Worm (Caenorhabditis elegans) whole organism, L4 larva: ENCODE data around the gene islo-1.

ENCODE experiments used
- F10B5.3 ChIP-seq: sonication (generic microtip); optimal IDR thresholded peaks from 2 replicates; lab custom pipeline; 2016; ENCODE audit warnings: mild to moderate bottlenecking, missing genetic modification characterization, missing compliant biosample characterization
- F49E8.2 ChIP-seq: sonication (generic microtip); optimal IDR thresholded peaks from 2 replicates; lab custom pipeline; 2016; ENCODE audit warnings: missing compliant biosample characterization, mild to moderate bottlenecking, missing genetic modification characterization, borderline replicate concordance
- Y48G9A.11 ChIP-seq: fragments of 200-800 bp; sonication (Bioruptor generic); IDR thresholded peaks from 2 replicates; pipeline ENCODE4 v1.3.6; 2022; ENCODE audit warnings: missing genetic modification reagents, missing genetic modification characterization, missing compliant biosample characterization
- Y75B8A.6 ChIP-seq: fragments of 200-800 bp; sonication (Bioruptor generic); IDR thresholded peaks from 2 replicates; pipeline ENCODE4 v1.3.6; 2022; ENCODE audit warnings: missing genetic modification reagents, missing genetic modification characterization, missing compliant biosample characterization
- aha-1 ChIP-seq: fragments of 150-350 bp; peaks from one replicate; lab custom pipeline; 2014; ENCODE audit warnings: missing biosample characterization, missing genetic modification characterization
- ama-1 ChIP-seq: fragments of 150-350 bp; optimal IDR thresholded peaks from 2 replicates; lab custom pipeline; 2014; ENCODE audit warnings: inconsistent platforms, mixed read lengths
- ctbp-1 ChIP-seq: fragments of 200-800 bp; sonication (Bioruptor generic); IDR thresholded peaks from 2 replicates; pipeline ENCODE4 v1.3.6; 2022; ENCODE audit warnings: missing genetic modification reagents, missing genetic modification characterization, missing compliant biosample characterization
- daf-19 ChIP-seq: fragments of 200-800 bp; sonication (Bioruptor generic); conservative IDR thresholded peaks from 2 replicates; pipeline ENCODE4 v1.3.6; 2022; ENCODE audit warnings: missing genetic modification characterization, missing compliant biosample characterization
- daf-8 ChIP-seq: fragments of 200-800 bp; sonication (Bioruptor generic); IDR thresholded peaks from 2 replicates; pipeline ENCODE4 v1.3.6; 2022; ENCODE audit warnings: missing genetic modification characterization, missing compliant biosample characterization
- dmd-6 ChIP-seq: fragments of 200-800 bp; sonication (Bioruptor generic); IDR thresholded peaks from 2 replicates; pipeline ENCODE4 v1.3.6; 2022; ENCODE audit warnings: missing genetic modification reagents, missing genetic modification characterization, missing compliant biosample characterization
- dpl-1 ChIP-seq: fragments of 150-350 bp; optimal IDR thresholded peaks from 2 replicates; lab custom pipeline; 2014; ENCODE audit warnings: missing biosample characterization, missing genetic modification reagents, missing genetic modification characterization
- duxl-1 ChIP-seq: sonication (generic microtip); optimal IDR thresholded peaks from 2 replicates; lab custom pipeline; 2016; ENCODE audit warnings: mild to moderate bottlenecking, missing genetic modification characterization, moderate library complexity, missing compliant biosample characterization; ENCODE audit not compliant: poor library complexity
- dve-1 ChIP-seq: sonication (generic microtip); optimal IDR thresholded peaks from 2 replicates; lab custom pipeline; 2017; ENCODE audit warnings: antibody characterized with exemption, mild to moderate bottlenecking, missing genetic modification characterization, missing compliant biosample characterization; ENCODE audit not compliant: insufficient read depth
- egl-27 ChIP-seq: sonication (generic microtip); optimal IDR thresholded peaks from 3 replicates; lab custom pipeline; 2017; ENCODE audit warnings: missing biosample characterization, missing genetic modification reagents, missing genetic modification characterization
- egl-43 ChIP-seq: fragments of 200-800 bp; sonication (Bioruptor generic); IDR thresholded peaks from 2 replicates; pipeline ENCODE4 v1.3.6; 2022; ENCODE audit warnings: missing genetic modification reagents, missing genetic modification characterization, missing compliant biosample characterization
- fos-1 ChIP-seq: fragments of 150-350 bp; optimal IDR thresholded peaks from 2 replicates; lab custom pipeline; 2014; ENCODE audit warnings: missing biosample characterization, missing genetic modification characterization
- jun-1 ChIP-seq: fragments of 150-350 bp; optimal IDR thresholded peaks from 2 replicates; lab custom pipeline; 2014; ENCODE audit warnings: missing biosample characterization, missing genetic modification reagents, missing genetic modification characterization
- lin-39 ChIP-seq: fragments of 150-350 bp; optimal IDR thresholded peaks from 2 replicates; lab custom pipeline; 2014; ENCODE audit warnings: missing biosample characterization, missing genetic modification reagents, missing genetic modification characterization
- lir-3 ChIP-seq: sonication (generic microtip); optimal IDR thresholded peaks from 2 replicates; lab custom pipeline; 2016; ENCODE audit warnings: mild to moderate bottlenecking, missing genetic modification characterization, missing compliant biosample characterization
- madf-5 ChIP-seq, 2 experiments: fragments of 200-800 bp; sonication (Bioruptor generic); IDR thresholded peaks; 2 replicates each; pipeline ENCODE4 v1.3.6; 2022; ENCODE audit warnings: missing compliant biosample characterization in 2 of 2, missing genetic modification characterization in 2 of 2
- madf-9 ChIP-seq: fragments of 200-800 bp; sonication (Bioruptor generic); conservative IDR thresholded peaks from 2 replicates; pipeline ENCODE4 v1.3.6; 2022; ENCODE audit warnings: missing genetic modification reagents, missing genetic modification characterization, missing compliant biosample characterization
- mes-2 ChIP-seq: sonication (generic microtip); optimal IDR thresholded peaks from 2 replicates; lab custom pipeline; 2016; ENCODE audit warnings: missing genotype, mild to moderate bottlenecking, missing genetic modification characterization, missing compliant biosample characterization; ENCODE audit not compliant: poor library complexity, severe bottlenecking
- mxl-3 ChIP-seq: fragments of 200-800 bp; sonication (Bioruptor generic); optimal IDR thresholded peaks from 2 replicates; lab custom pipeline; 2018; ENCODE audit warnings: mild to moderate bottlenecking, missing genetic modification characterization, missing compliant biosample characterization
- nhr-11 ChIP-seq: fragments of 150-350 bp; optimal IDR thresholded peaks from 2 replicates; lab custom pipeline; 2014; ENCODE audit warnings: missing biosample characterization, missing genetic modification characterization
- nhr-237 ChIP-seq: sonication (generic microtip); optimal IDR thresholded peaks from 2 replicates; lab custom pipeline; 2017; ENCODE audit warnings: missing biosample characterization, missing genetic modification characterization
- nhr-28 ChIP-seq: fragments of 150-350 bp; optimal IDR thresholded peaks from 2 replicates; lab custom pipeline; 2014; ENCODE audit warnings: missing biosample characterization, missing genetic modification characterization
- php-3 ChIP-seq: fragments of 200-800 bp; sonication (Bioruptor generic); IDR thresholded peaks from 2 replicates; pipeline ENCODE4 v1.3.6; 2022; ENCODE audit warnings: missing genetic modification reagents, missing genetic modification characterization, missing compliant biosample characterization
- rbr-2 ChIP-seq: sonication (generic microtip); optimal IDR thresholded peaks from 2 replicates; lab custom pipeline; 2016; ENCODE audit warnings: missing genotype, missing genetic modification characterization, missing compliant biosample characterization
- saeg-2 ChIP-seq: fragments of 200-800 bp; sonication (Bioruptor generic); IDR thresholded peaks from 2 replicates; pipeline ENCODE4 v1.3.6; 2022; ENCODE audit warnings: missing genetic modification reagents, missing genetic modification characterization, missing compliant biosample characterization
- set-16 ChIP-seq: fragments of 200-800 bp; sonication (Bioruptor generic); IDR thresholded peaks from 2 replicates; pipeline ENCODE4 v1.3.6; 2022; ENCODE audit warnings: missing genetic modification reagents, missing genetic modification characterization, missing compliant biosample characterization
- skn-1 ChIP-seq: fragments of 150-350 bp; optimal IDR thresholded peaks from 2 replicates; lab custom pipeline; 2014; ENCODE audit warnings: missing biosample characterization, missing genetic modification characterization
- unc-39 ChIP-seq: sonication (generic microtip); optimal IDR thresholded peaks from 2 replicates; lab custom pipeline; 2017; ENCODE audit warnings: missing biosample characterization, missing genetic modification characterization
- unc-62 ChIP-seq, 3 experiments: fragments of 150-350 bp in 1 of 3; sonication (generic microtip); optimal IDR thresholded peaks in 2 of 3; peaks in 1 of 3; 1 replicate in 1 of 3; 2 replicates in 2 of 3; lab custom pipeline; 2014 to 2017; ENCODE audit warnings: missing biosample characterization in 3 of 3, missing genetic modification characterization in 3 of 3, missing genetic modification reagents in 3 of 3, missing genotype in 1 of 3
- zag-1 ChIP-seq: fragments of 150-350 bp; optimal IDR thresholded peaks from 2 replicates; lab custom pipeline; 2014; ENCODE audit warnings: missing biosample characterization, missing genetic modification characterization
- zfp-3 ChIP-seq: fragments of 200-800 bp; sonication (Bioruptor generic); conservative IDR thresholded peaks from 2 replicates; pipeline ENCODE4 v1.3.6; 2022; ENCODE audit warnings: missing genetic modification reagents, missing genetic modification characterization, missing compliant biosample characterization
- zip-11 ChIP-seq: fragments of 200-800 bp; sonication (Bioruptor generic); IDR thresholded peaks from 2 replicates; pipeline ENCODE4 v1.3.6; 2022; ENCODE audit warnings: missing genetic modification characterization, missing compliant biosample characterization
- ztf-7 ChIP-seq: fragments of 150-350 bp; optimal IDR thresholded peaks from 2 replicates; lab custom pipeline; 2014; ENCODE audit warnings: missing biosample characterization, missing genetic modification characterization

Gene islo-1

DNA sequence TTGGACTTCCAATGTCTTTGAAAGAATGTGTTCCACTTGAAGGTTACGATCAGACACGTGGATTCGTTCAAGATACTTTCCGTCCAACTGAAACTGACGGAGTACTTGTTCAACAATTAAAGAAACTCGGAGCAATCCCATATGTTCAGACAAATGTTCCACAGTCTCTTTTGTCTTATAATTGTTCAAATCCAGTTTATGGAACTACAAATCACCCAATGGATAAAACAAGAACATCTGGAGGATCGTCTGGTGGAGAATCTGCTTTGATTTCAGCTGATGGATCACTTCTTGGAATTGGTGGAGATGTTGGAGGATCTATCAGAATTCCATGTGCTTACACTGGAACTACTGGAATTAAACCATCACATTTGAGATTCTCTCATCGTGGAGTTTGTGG is 17.0 kb downstream of the islo-1 start:
- TF ChIP-seq rbr-2 (tag; lab: Kevin White, UChicago), result no peak
- no peak for TF ChIP-seq lin-39
- peak in 1 of 2 experiments; percentile 93 for TF ChIP-seq unc-62 (GFP tag; optimal IDR thresholded peaks at IDR 0.05 in 1 of 2; lab: Kevin White, UChicago)
- TF ChIP-seq unc-62 (tag; optimal IDR thresholded peaks at IDR 0.05; lab: Kevin White, UChicago), result no peak
- no peak for TF ChIP-seq ctbp-1 (GFP tag; lab: Robert Waterston, UW)

- peak in 1 of 2 experiments; percentile 66 for TF ChIP-seq unc-62 (GFP tag; optimal IDR thresholded peaks at IDR 0.05 in 1 of 2; lab: Kevin White, UChicago)
- no peak for TF ChIP-seq unc-62 (tag; optimal IDR thresholded peaks at IDR 0.05; lab: Kevin White, UChicago)
- TF ChIP-seq duxl-1 (tag; lab: Kevin White, UChicago), result no peak
- TF ChIP-seq mes-2 (tag; lab: Kevin White, UChicago), result peak; percentile 28
- TF ChIP-seq aha-1 (tag; lab: Kevin White, UChicago), result peak; percentile 54
Measured at ce11 chrIV:8154966-8155365, 18.8 kb downstream of the islo-1 start.

DNA sequence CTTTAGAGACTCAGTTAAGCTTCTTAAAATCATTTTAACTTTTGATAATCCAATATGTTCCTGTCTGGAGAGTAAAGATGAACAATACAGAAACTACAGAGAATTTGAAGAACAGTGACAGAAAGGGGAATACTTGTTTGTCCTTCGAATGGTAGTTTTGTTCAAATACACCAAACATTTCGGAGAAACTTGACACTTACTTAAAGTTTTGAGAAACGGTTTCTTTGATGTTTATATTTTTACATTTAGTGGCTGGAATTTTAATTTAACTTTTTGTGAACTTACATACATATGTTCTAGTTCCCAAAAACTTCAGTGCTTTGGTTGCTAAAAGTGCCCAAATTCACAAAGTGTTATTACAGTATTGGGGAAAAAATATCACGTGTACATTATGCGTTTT is 21.0 kb downstream of the islo-1 start, which contains the start of gene B0218.5:
B0218.5 (minus strand) TSS at position 101 of the 400 bp plus-strand sequence.
- TF ChIP-seq zag-1 (tag; lab: Kevin White, UChicago) (no peak), Y75B8A.6 (GFP tag; lab: Robert Waterston, UW) (no peak), mxl-3 (no peak), saeg-2 (GFP tag; lab: Robert Waterston, UW) (no peak), zfp-3 (GFP tag; lab: Robert Waterston, UW) (no peak), unc-39 (tag; lab: Kevin White, UChicago) (no peak), nhr-11 (no peak), ctbp-1 (GFP tag; lab: Robert Waterston, UW) (no peak), fos-1 (tag; lab: Kevin White, UChicago) (no peak)

DNA sequence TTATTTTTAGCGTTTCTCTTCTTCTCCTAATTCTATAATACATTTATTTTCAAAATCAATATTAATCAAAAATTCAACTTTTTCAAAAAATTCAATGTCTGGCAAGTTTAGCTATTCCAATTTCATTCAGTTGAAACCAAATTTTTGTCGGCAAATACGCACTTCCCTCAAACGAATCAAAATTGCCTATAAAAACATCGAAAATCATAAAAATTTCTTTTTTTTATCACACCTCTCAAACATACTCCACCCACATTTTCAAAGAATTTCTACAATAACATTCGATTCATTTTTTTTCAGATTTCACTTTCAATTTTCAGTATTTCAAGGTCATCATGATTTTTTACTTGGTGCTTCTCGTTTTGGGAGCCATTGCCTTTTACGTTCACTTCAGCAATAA is 22.9 kb downstream of the islo-1 start, which contains the start of gene faah-1:
faah-1 (plus strand) TSS at position 301 of the 400 bp plus-strand sequence.
- TF ChIP-seq Y48G9A.11 (GFP tag; lab: Robert Waterston, UW) (no peak), skn-1 (tag; lab: Kevin White, UChicago) (no peak), ctbp-1 (GFP tag; lab: Robert Waterston, UW) (no peak), nhr-28 (tag; lab: Kevin White, UChicago) (no peak), nhr-237 (no peak), ama-1 (lab: Kevin White, UChicago) (no peak), dpl-1 (GFP tag; lab: Kevin White, UChicago) (no peak), F49E8.2 (tag; lab: Kevin White, UChicago) (no peak), F10B5.3 (no peak), madf-9 (no peak), lir-3 (tag; lab: Kevin White, UChicago) (no peak), madf-5 (GFP tag; IDR thresholded peaks at IDR 0.05; lab: Robert Waterston, UW) (no peak), jun-1 (tag; lab: Kevin White, UChicago) (no peak), daf-19 (no peak), dmd-6 (GFP tag; lab: Robert Waterston, UW) (no peak)

DNA sequence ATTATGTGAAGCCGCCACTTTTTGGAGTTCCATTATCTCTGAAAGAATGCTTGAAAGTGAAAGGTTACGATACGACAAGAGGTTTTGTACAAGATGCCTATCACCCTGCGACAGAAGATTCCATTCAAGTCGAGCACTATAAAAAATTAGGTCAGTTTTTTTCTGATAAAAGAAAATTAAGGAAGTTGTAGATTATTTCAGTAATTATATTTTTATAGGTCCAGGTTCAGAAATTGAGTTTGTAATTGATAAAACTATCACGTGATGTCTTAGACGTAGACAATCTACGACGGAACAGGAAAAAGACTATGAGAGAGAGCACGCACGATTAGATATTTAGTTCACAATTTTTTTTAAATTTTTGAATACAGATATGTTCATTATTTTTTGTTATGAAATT is 23.8 kb downstream of the islo-1 start:
- TF ChIP-seq egl-27 (no peak), daf-8 (GFP tag; lab: Robert Waterston, UW) (no peak), dmd-6 (GFP tag; lab: Robert Waterston, UW) (peak; percentile 23; the same call in 1 of the 2 replicates), jun-1 (tag; lab: Kevin White, UChicago) (no peak), ztf-7 (tag; lab: Kevin White, UChicago) (no peak), dve-1 (tag; lab: Kevin White, UChicago) (peak; percentile 31), F49E8.2 (tag; lab: Kevin White, UChicago) (no peak), set-16 (GFP tag; lab: Robert Waterston, UW) (no peak), zip-11 (GFP tag; lab: Robert Waterston, UW) (no peak), php-3 (GFP tag; lab: Robert Waterston, UW) (0 out of 2 replicates have a peak, but pooled peaks have one; percentile 32), duxl-1 (tag; lab: Kevin White, UChicago) (no peak), egl-43 (GFP tag; lab: Robert Waterston, UW) (no peak)
- TF ChIP-seq, all 104 proteins: peak for 3
